Worm (Caenorhabditis elegans) whole organism, late embryonic: ENCODE results near the gene T19D2.3.

Experiments
- K02D7.2 ChIP-seq: sonication (generic microtip); optimal IDR thresholded peaks from 2 replicates; lab custom pipeline; 2017; ENCODE audit warnings: mild to moderate bottlenecking, missing genetic modification characterization, missing compliant biosample characterization
- T23F11.4 ChIP-seq: fragments of 200-800 bp; sonication (Bioruptor generic); optimal IDR thresholded peaks from 2 replicates; lab custom pipeline; 2018; ENCODE audit warnings: mild to moderate bottlenecking, missing genetic modification characterization, missing compliant biosample characterization
- Y22D7AL.16 ChIP-seq: sonication (generic microtip); optimal IDR thresholded peaks from 2 replicates; lab custom pipeline; 2016; ENCODE audit warnings: missing genetic modification characterization, missing compliant biosample characterization
- ahr-1 ChIP-seq: sonication (generic microtip); optimal IDR thresholded peaks from 2 replicates; lab custom pipeline; 2016; ENCODE audit warnings: missing genetic modification characterization, missing compliant biosample characterization
- ama-1 ChIP-seq: fragments of 150-350 bp; optimal IDR thresholded peaks from 2 replicates; lab custom pipeline; 2014
- ceh-14 ChIP-seq: sonication (generic microtip); optimal IDR thresholded peaks from 2 replicates; lab custom pipeline; 2016; ENCODE audit warnings: missing genotype, missing genetic modification characterization, missing compliant biosample characterization
- ceh-18 ChIP-seq: sonication (generic microtip); optimal IDR thresholded peaks from 2 replicates; lab custom pipeline; 2016; ENCODE audit warnings: missing genetic modification characterization, missing compliant biosample characterization
- ceh-19 ChIP-seq: fragments of 200-800 bp; sonication (Bioruptor generic); optimal IDR thresholded peaks from 2 replicates; lab custom pipeline; 2018; ENCODE audit warnings: mild to moderate bottlenecking, missing genetic modification characterization, missing compliant biosample characterization
- ceh-31 ChIP-seq: sonication (generic microtip); optimal IDR thresholded peaks from 2 replicates; lab custom pipeline; 2016; ENCODE audit warnings: missing genetic modification characterization, missing compliant biosample characterization
- ceh-34 ChIP-seq: sonication (generic microtip); optimal IDR thresholded peaks from 2 replicates; lab custom pipeline; 2016; ENCODE audit warnings: mild to moderate bottlenecking, missing genetic modification characterization, missing compliant biosample characterization
- che-1 ChIP-seq: sonication (generic microtip); optimal IDR thresholded peaks from 2 replicates; lab custom pipeline; 2016; ENCODE audit warnings: mild to moderate bottlenecking, missing genetic modification characterization, missing compliant biosample characterization
- dmd-4 ChIP-seq: sonication (generic microtip); optimal IDR thresholded peaks from 2 replicates; lab custom pipeline; 2016; ENCODE audit warnings: borderline replicate concordance, missing genetic modification characterization, missing compliant biosample characterization
- elt-2 ChIP-seq: sonication (generic microtip); optimal IDR thresholded peaks from 2 replicates; lab custom pipeline; 2016; ENCODE audit warnings: missing genetic modification reagents, missing genetic modification characterization, missing compliant biosample characterization
- ets-4 ChIP-seq: sonication (generic microtip); optimal IDR thresholded peaks from 2 replicates; lab custom pipeline; 2016; ENCODE audit warnings: missing genetic modification characterization, missing compliant biosample characterization
- eyg-1 ChIP-seq: sonication (generic microtip); optimal IDR thresholded peaks from 2 replicates; lab custom pipeline; 2016; ENCODE audit warnings: missing genotype, missing genetic modification characterization, missing compliant biosample characterization
- hlh-13 ChIP-seq: fragments of 200-800 bp; sonication (Bioruptor generic); optimal IDR thresholded peaks from 2 replicates; lab custom pipeline; 2018; ENCODE audit warnings: mild to moderate bottlenecking, missing genetic modification characterization, missing compliant biosample characterization
- hlh-15 ChIP-seq: sonication (generic microtip); optimal IDR thresholded peaks from 2 replicates; lab custom pipeline; 2016; ENCODE audit warnings: missing genetic modification characterization, missing compliant biosample characterization
- hlh-30 ChIP-seq: sonication (generic microtip); optimal IDR thresholded peaks from 2 replicates; lab custom pipeline; 2017; ENCODE audit warnings: antibody characterized with exemption, missing genetic modification characterization, missing compliant biosample characterization; ENCODE audit not compliant: insufficient read depth
- hlh-6 ChIP-seq: sonication (generic microtip); optimal IDR thresholded peaks from 2 replicates; lab custom pipeline; 2016; ENCODE audit warnings: missing genotype, missing genetic modification characterization, missing compliant biosample characterization
- hlh-8 ChIP-seq: sonication (generic microtip); optimal IDR thresholded peaks from 2 replicates; lab custom pipeline; 2016; ENCODE audit warnings: missing genotype, missing genetic modification characterization, missing compliant biosample characterization
- nhr-11 ChIP-seq: fragments of 150-350 bp; optimal IDR thresholded peaks from 2 replicates; lab custom pipeline; 2014; ENCODE audit warnings: missing biosample characterization, missing genetic modification characterization
- npax-4 ChIP-seq: sonication (generic microtip); optimal IDR thresholded peaks from 2 replicates; lab custom pipeline; 2016; ENCODE audit warnings: missing genetic modification characterization, missing compliant biosample characterization
- odd-2 ChIP-seq: sonication (generic microtip); optimal IDR thresholded peaks from 2 replicates; lab custom pipeline; 2017; ENCODE audit warnings: antibody characterized with exemption, mild to moderate bottlenecking, missing genetic modification characterization, missing compliant biosample characterization
- pag-3 ChIP-seq: sonication (generic microtip); optimal IDR thresholded peaks from 2 replicates; lab custom pipeline; 2016; ENCODE audit warnings: missing compliant biosample characterization, missing genetic modification characterization, borderline replicate concordance
- pat-9 ChIP-seq: fragments of 200-800 bp; sonication (Bioruptor generic); optimal IDR thresholded peaks from 2 replicates; lab custom pipeline; 2018; ENCODE audit warnings: mild to moderate bottlenecking, missing genetic modification characterization, moderate library complexity, missing compliant biosample characterization
- pha-2 ChIP-seq: sonication (generic microtip); optimal IDR thresholded peaks from 2 replicates; lab custom pipeline; 2017; ENCODE audit warnings: mild to moderate bottlenecking, missing genetic modification characterization, missing compliant biosample characterization
- pha-4 ChIP-seq: fragments of 150-350 bp; optimal IDR thresholded peaks from 2 replicates; lab custom pipeline; 2018; ENCODE audit warnings: missing biosample characterization, missing genetic modification reagents, missing genetic modification characterization
- pqm-1 ChIP-seq: sonication (generic microtip); optimal IDR thresholded peaks from 2 replicates; lab custom pipeline; 2016; ENCODE audit warnings: missing genetic modification characterization, missing compliant biosample characterization
- pros-1 ChIP-seq: fragments of 150-350 bp; optimal IDR thresholded peaks from 2 replicates; lab custom pipeline; 2014; ENCODE audit warnings: missing biosample characterization, missing genetic modification reagents, missing genetic modification characterization
- ref-2 ChIP-seq: sonication (generic microtip); optimal IDR thresholded peaks from 2 replicates; lab custom pipeline; 2016; ENCODE audit warnings: missing genetic modification characterization, missing compliant biosample characterization
- rnt-1 ChIP-seq: sonication (generic microtip); optimal IDR thresholded peaks from 2 replicates; lab custom pipeline; 2016; ENCODE audit warnings: missing genetic modification characterization, missing compliant biosample characterization
- unc-3 ChIP-seq, 2 experiments: fragments of 200-800 bp in 1 of 2; sonication (Bioruptor generic) in 1 of 2; sonication (generic microtip) in 1 of 2; conservative IDR thresholded peaks in 1 of 2; optimal IDR thresholded peaks in 1 of 2; 2 replicates each; pipeline versions ENCODE4 v1.3.6 to Lab custom; 2016 to 2022; ENCODE audit warnings: missing compliant biosample characterization in 2 of 2, missing genetic modification characterization in 2 of 2, missing genetic modification reagents in 1 of 2
- unc-42 ChIP-seq: sonication (generic microtip); optimal IDR thresholded peaks from 2 replicates; lab custom pipeline; 2016; ENCODE audit warnings: missing genotype, missing genetic modification characterization, missing compliant biosample characterization
- unc-55 ChIP-seq: sonication (generic microtip); optimal IDR thresholded peaks from 2 replicates; lab custom pipeline; 2017; ENCODE audit warnings: missing biosample characterization, missing genetic modification reagents, missing genetic modification characterization
- unc-86 ChIP-seq: sonication (generic microtip); optimal IDR thresholded peaks from 2 replicates; lab custom pipeline; 2016; ENCODE audit warnings: missing genetic modification characterization, missing compliant biosample characterization
- ztf-16 ChIP-seq: sonication (generic microtip); optimal IDR thresholded peaks from 2 replicates; lab custom pipeline; 2017; ENCODE audit warnings: missing genetic modification characterization, missing compliant biosample characterization

Gene T19D2.3

DNA sequence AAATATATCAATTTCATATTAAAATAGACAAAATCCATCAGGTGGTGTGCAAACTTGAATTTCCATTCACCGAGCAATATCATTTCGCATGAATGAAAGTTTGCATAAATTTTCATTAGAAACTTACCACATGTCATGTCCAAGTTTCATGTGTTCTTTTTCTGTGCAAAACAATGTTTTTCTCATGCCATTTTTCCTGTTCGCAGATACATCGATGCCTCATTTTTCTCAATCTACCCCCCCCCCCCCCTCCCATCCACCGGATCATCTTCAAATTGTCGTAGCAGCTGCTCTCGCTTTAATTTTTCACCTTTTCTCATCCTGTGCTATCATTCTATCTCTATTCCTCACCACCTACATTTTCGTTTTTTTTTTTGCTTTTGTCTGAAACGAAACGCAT lies at the start of gene T19D2.3:
Gene T19D2.3, plus strand, starts transcription at position 301 of the 400 bp plus-strand sequence.
- TF ChIP-seq ceh-19 (GFP tag; lab: Kevin White, UChicago) (no peak), pha-4 (tag; lab: Kevin White, UChicago) (no peak)

- TF ChIP-seq ceh-34 (no peak), pag-3 (no peak), che-1 (tag; lab: Kevin White, UChicago) (no peak), eyg-1 (no peak), T23F11.4 (GFP tag; lab: Kevin White, UChicago) (no peak), pha-4 (tag; lab: Kevin White, UChicago) (no peak), Y22D7AL.16 (no peak), elt-2 (tag; lab: Kevin White, UChicago) (no peak), pqm-1 (tag; lab: Kevin White, UChicago) (no peak), ztf-16 (tag; lab: Kevin White, UChicago) (no peak), dmd-4 (tag; lab: Kevin White, UChicago) (no peak), ceh-14 (no peak), ets-4 (tag; lab: Kevin White, UChicago) (no peak), ama-1 (lab: Kevin White, UChicago) (no peak), hlh-13 (no peak), unc-3 (GFP tag; conservative IDR thresholded peaks at IDR 0.05; lab: Robert Waterston, UW) (no peak), unc-3 (tag; optimal IDR thresholded peaks at IDR 0.05; lab: Kevin White, UChicago) (no peak), unc-42 (tag; lab: Kevin White, UChicago) (no peak), ref-2 (no peak), odd-2 (no peak), ceh-18 (no peak)
These were observed 43.5 kb upstream of the T19D2.3 start, which contains the start of gene F47F2.3 for ce11 chrX:3895577-3895976. Gene F47F2.3 (minus strand): TSS chrX:3895677.

- TF ChIP-seq ceh-14 = no peak
- peak; percentile 11 for TF ChIP-seq unc-55 (GFP tag; lab: Kevin White, UChicago)
- TF ChIP-seq hlh-6 (tag; lab: Kevin White, UChicago) = no peak
- peak; percentile 38 for TF ChIP-seq ceh-31 (tag; lab: Kevin White, UChicago)
- TF ChIP-seq npax-4 = no peak
- no peak for TF ChIP-seq ahr-1
- TF ChIP-seq hlh-8 (tag; lab: Kevin White, UChicago) = no peak
- TF ChIP-seq, all 69 proteins: peak for 2
These were observed 40.5 kb upstream of the T19D2.3 start for ce11 chrX:3898255-3899177.

DNA sequence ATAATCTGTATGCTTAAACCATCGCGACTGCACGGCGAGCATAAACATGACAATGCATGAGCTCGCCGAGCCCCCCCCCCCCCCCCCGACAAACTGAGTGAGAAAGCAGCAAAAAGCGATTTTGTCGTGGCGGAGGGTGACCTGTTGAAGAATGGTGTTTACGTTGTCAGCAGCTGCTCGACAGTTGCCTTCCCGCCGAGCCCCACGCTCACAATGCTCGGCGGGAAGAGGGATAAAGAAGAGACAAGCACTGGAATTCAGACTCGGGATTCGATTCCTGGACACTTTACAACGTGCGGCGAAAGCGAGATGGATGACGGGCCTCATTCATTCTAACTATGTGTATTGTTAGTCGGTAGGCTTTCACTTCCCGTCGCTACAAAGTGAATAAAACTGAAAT lies 38.3 kb upstream of the T19D2.3 start:
- TF ChIP-seq hlh-30 = no peak
- TF ChIP-seq ahr-1 = no peak
- no peak for TF ChIP-seq pha-2 (tag; lab: Kevin White, UChicago)
- peak; percentile 37 for TF ChIP-seq rnt-1 (tag; lab: Kevin White, UChicago)
- TF ChIP-seq pat-9 = peak; percentile 40
- TF ChIP-seq nhr-11 = no peak
- no peak for TF ChIP-seq ets-4 (tag; lab: Kevin White, UChicago)
- TF ChIP-seq hlh-15 = no peak
- no peak for TF ChIP-seq unc-86 (tag; lab: Kevin White, UChicago)
- TF ChIP-seq K02D7.2 (tag; lab: Kevin White, UChicago) = no peak
- TF ChIP-seq unc-55 (GFP tag; lab: Kevin White, UChicago) = peak; percentile 8
- peak; percentile 24 for TF ChIP-seq ceh-18
- TF ChIP-seq pros-1 = no peak
